Fruit fly (Drosophila melanogaster) whole organism, wandering third instar larva: ENCODE results near the gene Ald1.

ENCODE experiments used
- Dfd ChIP-seq: fragments of >200 bp; optimal IDR thresholded peaks from 2 replicates; lab custom pipeline; 2017; ENCODE audit warnings: missing biosample characterization, missing genetic modification characterization
- Hr78 ChIP-seq: fragments of >200 bp; optimal IDR thresholded peaks from 2 replicates; lab custom pipeline; 2017; ENCODE audit warnings: missing biosample characterization, missing genetic modification characterization
- Jra ChIP-seq: sonication (Bioruptor generic); optimal IDR thresholded peaks from 2 replicates; lab custom pipeline; 2016; ENCODE audit warnings: missing biosample characterization, missing genetic modification characterization
- dmrt93B ChIP-seq: fragments of 200-800 bp; sonication (Bioruptor generic); optimal IDR thresholded peaks from 2 replicates; lab custom pipeline; 2018; ENCODE audit warnings: missing biosample characterization, mild to moderate bottlenecking, missing genetic modification characterization
- dsf ChIP-seq: sonication (Bioruptor generic); optimal IDR thresholded peaks from 2 replicates; lab custom pipeline; 2016; ENCODE audit warnings: missing biosample characterization, missing genetic modification characterization, borderline replicate concordance
- foxo ChIP-seq, 2 experiments: fragments of 200-800 bp; sonication (Bioruptor generic); optimal IDR thresholded peaks; 2 replicates in 1 of 2; 3 replicates in 1 of 2; lab custom pipeline; 2016 to 2017; ENCODE audit warnings: missing biosample characterization in 2 of 2, missing genetic modification characterization in 2 of 2
- fru ChIP-seq: fragments of 200-800 bp; sonication (Bioruptor generic); optimal IDR thresholded peaks from 3 replicates; lab custom pipeline; 2016; ENCODE audit warnings: missing biosample characterization, mild to moderate bottlenecking, missing genetic modification characterization
- jim ChIP-seq: fragments of 175-275, 200-325 bp; sonication (Bioruptor generic); optimal IDR thresholded peaks from 2 replicates; lab custom pipeline; 2016; ENCODE audit warnings: missing biosample characterization, mild to moderate bottlenecking, missing genetic modification characterization
- rgr ChIP-seq: fragments of 200-800 bp; sonication (Bioruptor generic); optimal IDR thresholded peaks from 3 replicates; lab custom pipeline; 2016; ENCODE audit warnings: missing biosample characterization, mild to moderate bottlenecking, missing genetic modification characterization

DNA sequence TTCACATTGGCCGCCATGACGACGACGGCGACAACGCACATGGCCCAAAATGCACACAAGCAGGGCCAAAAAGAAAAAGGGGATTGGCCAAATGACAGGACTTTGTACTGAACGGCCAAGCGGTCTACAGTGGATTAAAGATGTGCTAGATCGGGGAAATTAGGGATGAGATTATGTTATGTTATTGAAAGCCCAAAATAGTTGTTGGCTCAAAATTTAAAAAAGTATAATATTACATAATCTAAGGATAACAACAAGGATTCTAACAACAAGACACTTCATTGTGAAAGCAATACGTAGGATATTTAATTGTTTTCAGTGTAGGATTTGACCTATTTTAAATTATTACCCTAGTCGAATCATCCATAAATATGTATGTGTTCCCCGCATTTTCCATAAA is 9.7 kb downstream of the Ald1 start:
- no peak for TF ChIP-seq Jra (GFP tag; lab: Kevin White, UChicago)
- no peak for TF ChIP-seq foxo (GFP tag; optimal IDR thresholded peaks at IDR 0.05; lab: Kevin White, UChicago)
- no peak for TF ChIP-seq Dfd
- no peak for TF ChIP-seq dmrt93B (GFP tag; lab: Kevin White, UChicago)
- no peak for TF ChIP-seq fru
- TF ChIP-seq Hr78 = no peak
- no peak for TF ChIP-seq rgr (GFP tag; lab: Kevin White, UChicago)
- TF ChIP-seq dsf (GFP tag; lab: Kevin White, UChicago) = no peak
- TF ChIP-seq jim = no peak
